Fruit fly (Drosophila melanogaster): ENCODE data around the gene Or1a.

The Or1a gene

DNA sequence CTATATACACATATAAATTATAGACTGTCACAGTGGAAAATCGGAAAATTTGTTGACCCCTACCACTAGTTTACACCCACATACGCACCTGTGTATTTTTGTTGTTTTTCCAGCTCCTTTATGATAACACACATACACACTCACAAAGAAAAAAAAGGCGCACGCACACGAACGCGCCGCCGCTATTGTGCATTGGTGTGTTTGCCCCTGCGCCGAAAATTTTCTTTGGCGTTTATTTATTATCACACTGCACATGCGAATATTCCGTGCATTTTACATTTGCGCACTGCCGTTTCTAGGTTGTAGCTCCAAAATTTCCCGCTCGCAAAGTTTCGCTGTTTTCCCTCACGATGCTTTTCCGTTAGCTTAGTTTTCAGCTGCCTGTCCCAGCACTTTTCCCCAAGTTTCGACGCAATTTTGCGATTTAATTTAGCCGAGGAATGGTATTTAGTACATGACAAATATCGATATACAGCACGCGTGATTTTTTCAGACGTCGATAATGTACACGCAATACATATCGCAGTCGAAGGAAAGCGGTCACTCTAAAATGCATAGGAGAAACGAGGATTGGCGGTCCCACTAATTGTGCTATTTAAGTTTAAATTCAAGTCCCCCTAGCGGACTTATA is 35.7 kb upstream of the Or1a start, which contains the start of the genes CG3777 and ewg (continued):
- TF ChIP-seq CG14860 (GFP tag; IDR thresholded peaks at IDR 0.05; ENCODE audit: partially characterized antibody) (peak; percentile 93), wek (GFP tag; optimal IDR thresholded peaks at IDR 0.05) (peak; percentile 7), stwl (tag; optimal IDR thresholded peaks at IDR 0.05) (peak; percentile 99), so (GFP tag; IDR thresholded peaks at IDR 0.05) (no peak), mirr (GFP tag; optimal IDR thresholded peaks at IDR 0.05) (no peak), ac (GFP tag; optimal IDR thresholded peaks at IDR 0.05) (no peak), CG1647 (GFP tag; optimal IDR thresholded peaks at IDR 0.05) (no peak), CG12236 (GFP tag; optimal IDR thresholded peaks at IDR 0.05) (no peak), CG9817 (tag; optimal IDR thresholded peaks at IDR 0.05) (no peak), Rfx (GFP tag; IDR thresholded peaks at IDR 0.05) (no peak; the same call in 1 of the 2 replicates), CG11560 (tag; IDR thresholded peaks at IDR 0.05) (no peak), wor (GFP tag; IDR thresholded peaks at IDR 0.05) (no peak), D19B (GFP tag; optimal IDR thresholded peaks at IDR 0.05) (no peak), CkIIα-i1 (GFP tag; IDR thresholded peaks at IDR 0.05) (no peak), Optix (GFP tag; IDR thresholded peaks at IDR 0.05) (no peak), slp2 (GFP tag; optimal IDR thresholded peaks at IDR 0.05) (no peak), Usf (GFP tag; optimal IDR thresholded peaks at IDR 0.05) (no peak), trh (GFP tag; optimal IDR thresholded peaks at IDR 0.05) (no peak), CG6272 (GFP tag; IDR thresholded peaks at IDR 0.05) (no peak), eyg (GFP tag; optimal IDR thresholded peaks at IDR 0.05) (no peak), vnd (GFP tag; IDR thresholded peaks at IDR 0.05; ENCODE audit: partially characterized antibody) (peak; percentile 95), pros (GFP tag; optimal IDR thresholded peaks at IDR 0.05) (no peak), mld (GFP tag; IDR thresholded peaks at IDR 0.05; ENCODE audit: partially characterized antibody) (peak; percentile 98), CG18262 (tag; optimal IDR thresholded peaks at IDR 0.05) (no peak), YL-1 (GFP tag; optimal IDR thresholded peaks at IDR 0.05) (peak; percentile 22), Dref (GFP tag; IDR thresholded peaks at IDR 0.05) (peak; percentile 89), mam (GFP tag; optimal IDR thresholded peaks at IDR 0.05) (no peak), nerfin-1 (tag; optimal IDR thresholded peaks at IDR 0.05) (no peak), schlank (tag; optimal IDR thresholded peaks at IDR 0.05) (no peak), Kr (GFP tag; optimal IDR thresholded peaks at IDR 0.05) (no peak), ro (GFP tag; IDR thresholded peaks at IDR 0.05) (no peak), CG12104 (GFP tag; optimal IDR thresholded peaks at IDR 0.05) (no peak), pho (GFP tag; optimal IDR thresholded peaks at IDR 0.05) (peak; percentile 19), CG2678 (tag; optimal IDR thresholded peaks at IDR 0.05) (no peak), CG12299 (tag; optimal IDR thresholded peaks at IDR 0.05) (peak; percentile 23), CG10267 (tag; optimal IDR thresholded peaks at IDR 0.05) (peak; percentile 32), jigr1 (GFP tag; IDR thresholded peaks at IDR 0.05) (no peak), BEAF-32 (GFP tag; optimal IDR thresholded peaks at IDR 0.05) (peak; percentile 96), bcd (GFP tag; optimal IDR thresholded peaks at IDR 0.05) (no peak), CG17612 (GFP tag; IDR thresholded peaks at IDR 0.05) (no peak), CG13424 (tag; optimal IDR thresholded peaks at IDR 0.05) (no peak), dimm (GFP tag; IDR thresholded peaks at IDR 0.05) (no peak), Lhr (GFP tag; optimal IDR thresholded peaks at IDR 0.05) (peak; percentile 46), pfk (GFP tag; optimal IDR thresholded peaks at IDR 0.05) (no peak), CG17328 (GFP tag; IDR thresholded peaks at IDR 0.05) (no peak), Scr (GFP tag; IDR thresholded peaks at IDR 0.05; ENCODE audit: partially characterized antibody) (peak; percentile 93), CG5953 (GFP tag; IDR thresholded peaks at IDR 0.05) (no peak), nmo (GFP tag; optimal IDR thresholded peaks at IDR 0.05) (peak; percentile 41), Hmx (GFP tag; optimal IDR thresholded peaks at IDR 0.05) (no peak), gsb-n (tag; optimal IDR thresholded peaks at IDR 0.05) (peak; percentile 0), vvl (GFP tag; IDR thresholded peaks at IDR 0.05) (no peak; the same call in 1 of the 2 replicates)
